Fruit fly (Drosophila melanogaster): ENCODE results near the gene CG3552.

The CG3552 gene

dm6 chr3L:9460775-9461491 is 4.8 kb downstream of the CG3552 start, which contains the start of the genes CG3434 and CG44838 (continued):
- TF ChIP-seq bcd (GFP tag; optimal IDR thresholded peaks at IDR 0.05) (peak; percentile 78), CG17612 (GFP tag; IDR thresholded peaks at IDR 0.05) (no peak), ranshi (GFP tag; IDR thresholded peaks at IDR 0.05) (peak; percentile 64), inv (GFP tag; IDR thresholded peaks at IDR 0.05; ENCODE audit: partially characterized antibody) (no peak), CG9437 (GFP tag; optimal IDR thresholded peaks at IDR 0.05) (peak; percentile 82), CG3281 (GFP tag; optimal IDR thresholded peaks at IDR 0.05) (peak; percentile 79), CG18011 (GFP tag; optimal IDR thresholded peaks at IDR 0.05) (peak; percentile 58), CTCF (GFP tag; optimal IDR thresholded peaks at IDR 0.05) (peak; percentile 60), Hmx (GFP tag; optimal IDR thresholded peaks at IDR 0.05) (peak; percentile 26), Max (GFP tag; optimal IDR thresholded peaks at IDR 0.05) (peak; percentile 88), zen (tag; optimal IDR thresholded peaks at IDR 0.05) (peak; percentile 74), insv (GFP tag; optimal IDR thresholded peaks at IDR 0.05) (peak in 1 of 2 experiments; percentile 61), Atf3 (GFP tag; optimal IDR thresholded peaks at IDR 0.05) (peak; percentile 73), CG4328 (GFP tag; optimal IDR thresholded peaks at IDR 0.05) (peak; percentile 72), exex (tag; optimal IDR thresholded peaks at IDR 0.05) (peak; percentile 45), CG10565 (GFP tag; optimal IDR thresholded peaks at IDR 0.05) (peak; percentile 11), Antp (GFP tag; optimal IDR thresholded peaks at IDR 0.05) (peak; percentile 62), Taf1 (GFP tag; IDR thresholded peaks at IDR 0.05) (0 out of 2 replicates have a peak, but pooled peaks have one; percentile 33), Spps (tag; optimal IDR thresholded peaks at IDR 0.05) (peak; percentile 64), CG18619 (GFP tag; optimal IDR thresholded peaks at IDR 0.05) (peak; percentile 76), esg (GFP tag; conservative IDR thresholded peaks at IDR 0.05) (peak; percentile 65), CG12942 (GFP tag; optimal IDR thresholded peaks at IDR 0.05) (peak; percentile 74), Stat92E (GFP tag; optimal IDR thresholded peaks at IDR 0.05) (peak in 1 of 3 experiments; percentile 54), CG13775 (GFP tag; optimal IDR thresholded peaks at IDR 0.05) (peak; percentile 89), Sry-δ (GFP tag; optimal IDR thresholded peaks at IDR 0.05) (peak; percentile 61), Dip3 (GFP tag; optimal IDR thresholded peaks at IDR 0.05) (peak; percentile 48), CG10654 (GFP tag; optimal IDR thresholded peaks at IDR 0.05) (peak; percentile 77), HmgZ (tag; optimal IDR thresholded peaks at IDR 0.05) (peak; percentile 82), Aef1 (GFP tag; IDR thresholded peaks at IDR 0.05) (peak; percentile 57), B-H2 (GFP tag; optimal IDR thresholded peaks at IDR 0.05) (peak; percentile 79), Deaf1 (tag; optimal IDR thresholded peaks at IDR 0.05) (peak; percentile 58), hkb (optimal IDR thresholded peaks at IDR 0.05) (no peak), hkb (GFP tag; IDR thresholded peaks at IDR 0.05) (peak; percentile 80), Dp (GFP tag; optimal IDR thresholded peaks at IDR 0.05) (peak; percentile 67), CG16815 (GFP tag; optimal IDR thresholded peaks at IDR 0.05) (peak; percentile 64), Fer1 (GFP tag; optimal IDR thresholded peaks at IDR 0.05) (peak; percentile 86), Nf-YA (GFP tag; IDR thresholded peaks at IDR 0.05) (peak; percentile 42; the same call in 1 of the 2 replicates), Lpt (GFP tag; optimal IDR thresholded peaks at IDR 0.05) (no peak), slp2 (GFP tag; optimal IDR thresholded peaks at IDR 0.05) (no peak), trh (GFP tag; optimal IDR thresholded peaks at IDR 0.05) (peak; percentile 15), so (GFP tag; IDR thresholded peaks at IDR 0.05) (no peak), toy (GFP tag; IDR thresholded peaks at IDR 0.05) (no peak), Poxn (GFP tag; IDR thresholded peaks at IDR 0.05) (0 out of 2 replicates have a peak, but pooled peaks have one; percentile 28), Gsc (GFP tag; IDR thresholded peaks at IDR 0.05) (no peak; the same call in 1 of the 2 replicates), hth (optimal IDR thresholded peaks at IDR 0.05) (no peak), mld (GFP tag; IDR thresholded peaks at IDR 0.05; ENCODE audit: partially characterized antibody) (no peak), dmrt99B (tag; optimal IDR thresholded peaks at IDR 0.05) (peak; percentile 74), CG6272 (GFP tag; IDR thresholded peaks at IDR 0.05) (peak; percentile 76; the same call in 1 of the 2 replicates), CG9932 (GFP tag; IDR thresholded peaks at IDR 0.05) (peak; percentile 87), CG9797 (GFP tag; optimal IDR thresholded peaks at IDR 0.05) (peak; percentile 25)

Data from whole organism, embryonic.